Fruit fly (Drosophila melanogaster): ENCODE measurements around the gene slx1.

The slx1 gene

DNA sequence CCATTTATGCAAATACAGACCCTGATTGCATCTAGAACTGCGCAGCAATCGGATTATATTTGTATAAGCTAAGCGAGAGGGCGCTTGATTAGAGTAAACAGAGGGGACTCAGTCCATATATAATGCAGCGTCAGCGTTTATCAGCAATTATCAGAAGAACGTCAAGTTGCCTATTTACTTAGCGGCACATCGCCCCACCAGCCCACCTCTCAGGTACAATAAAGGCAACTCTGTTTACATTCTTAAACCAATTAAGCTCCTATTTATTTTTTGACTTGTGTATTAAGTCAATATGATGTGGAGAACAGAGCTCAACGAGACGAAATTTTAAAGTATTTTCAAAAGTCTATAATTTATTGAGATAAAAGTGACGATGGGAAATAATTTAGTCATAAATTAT is 23.2 kb downstream of the slx1 start (continued):
- TF ChIP-seq CG18599 (GFP tag; optimal IDR thresholded peaks at IDR 0.05) (peak; percentile 92), Med (GFP tag) (peak; percentile 50), emc (GFP tag; optimal IDR thresholded peaks at IDR 0.05) (no peak), Optix (GFP tag; IDR thresholded peaks at IDR 0.05) (no peak), sr (GFP tag; IDR thresholded peaks at IDR 0.05) (peak; percentile 72), Hr78 (GFP tag; optimal IDR thresholded peaks at IDR 0.05) (peak in 1 of 2 experiments; percentile 5), CG5180 (GFP tag; optimal IDR thresholded peaks at IDR 0.05) (peak; percentile 82), Mad (GFP tag; optimal IDR thresholded peaks at IDR 0.05) (no peak), lilli (GFP tag; optimal IDR thresholded peaks at IDR 0.05) (no peak), luna (GFP tag; optimal IDR thresholded peaks at IDR 0.05) (no peak), otp (GFP tag; IDR thresholded peaks at IDR 0.05) (peak; percentile 63; the same call in 1 of the 3 replicates), abd-A (tag; optimal IDR thresholded peaks at IDR 0.05) (no peak), MESR4 (GFP tag; optimal IDR thresholded peaks at IDR 0.05) (no peak), CG4404 (GFP tag; IDR thresholded peaks at IDR 0.05) (no peak), fru (optimal IDR thresholded peaks at IDR 0.05) (no peak), Opbp (GFP tag; IDR thresholded peaks at IDR 0.05; ENCODE audit: partially characterized antibody) (no peak), CG3065 (GFP tag; optimal IDR thresholded peaks at IDR 0.05) (no peak), tup (GFP tag; optimal IDR thresholded peaks at IDR 0.05) (no peak), pum (GFP tag; optimal IDR thresholded peaks at IDR 0.05) (peak; percentile 71), CG12071 (GFP tag; optimal IDR thresholded peaks at IDR 0.05) (peak; percentile 90), sqz (GFP tag; optimal IDR thresholded peaks at IDR 0.05) (peak; percentile 49), sisA (GFP tag; IDR thresholded peaks at IDR 0.05) (no peak), H15 (GFP tag; IDR thresholded peaks at IDR 0.05) (peak; percentile 68; the same call in 2 of the 3 replicates), wdn (GFP tag; IDR thresholded peaks at IDR 0.05) (no peak), slp2 (GFP tag; optimal IDR thresholded peaks at IDR 0.05) (no peak), CG8089 (GFP tag; optimal IDR thresholded peaks at IDR 0.05) (peak; percentile 16), CG4424 (GFP tag; optimal IDR thresholded peaks at IDR 0.05) (peak; percentile 82), tx (GFP tag; optimal IDR thresholded peaks at IDR 0.05) (no peak), Xbp1 (GFP tag; optimal IDR thresholded peaks at IDR 0.05) (no peak), twi (tag; optimal IDR thresholded peaks at IDR 0.05) (no peak), lbe (GFP tag; optimal IDR thresholded peaks at IDR 0.05) (peak; percentile 97), Rx (GFP tag; IDR thresholded peaks at IDR 0.05) (peak; percentile 43; the same call in 1 of the 2 replicates), sima (GFP tag; optimal IDR thresholded peaks at IDR 0.05) (peak; percentile 15), CG9609 (GFP tag; optimal IDR thresholded peaks at IDR 0.05) (no peak), Hr3 (GFP tag; optimal IDR thresholded peaks at IDR 0.05) (no peak), Max (GFP tag; optimal IDR thresholded peaks at IDR 0.05) (peak; percentile 89), CG16863 (GFP tag; optimal IDR thresholded peaks at IDR 0.05) (no peak), cas (GFP tag; IDR thresholded peaks at IDR 0.05) (no peak), chn (GFP tag; optimal IDR thresholded peaks at IDR 0.05) (no peak), CG12104 (GFP tag; optimal IDR thresholded peaks at IDR 0.05) (peak; percentile 89), CkIIα-i1 (GFP tag; IDR thresholded peaks at IDR 0.05) (no peak), CG1602 (GFP tag; optimal IDR thresholded peaks at IDR 0.05) (peak; percentile 6), Fer1 (GFP tag; optimal IDR thresholded peaks at IDR 0.05) (peak; percentile 90), CG15073 (GFP tag; optimal IDR thresholded peaks at IDR 0.05) (no peak), exex (tag; optimal IDR thresholded peaks at IDR 0.05) (peak; percentile 75), oc (tag; optimal IDR thresholded peaks at IDR 0.05) (no peak), Eip74EF (GFP tag; optimal IDR thresholded peaks at IDR 0.05) (no peak), HLH4C (GFP tag; IDR thresholded peaks at IDR 0.05; ENCODE audit: partially characterized antibody) (no peak), CG18011 (GFP tag; optimal IDR thresholded peaks at IDR 0.05) (no peak), CG10366 (GFP tag; IDR thresholded peaks at IDR 0.05) (no peak), HLH54F (GFP tag; optimal IDR thresholded peaks at IDR 0.05) (no peak), CG31365 (tag; optimal IDR thresholded peaks at IDR 0.05) (peak; percentile 74)
